Worm (Caenorhabditis elegans) whole organism, midembryonic: ENCODE data around the gene R07E5.4.

Experiments used
- flt-1 ChIP-seq: fragments of 200-800 bp; sonication (Bioruptor generic); IDR thresholded peaks from 2 replicates; pipeline ENCODE4 v1.3.6; 2022; ENCODE audit warnings: missing genetic modification characterization, missing compliant biosample characterization
- ztf-23 ChIP-seq: fragments of 200-800 bp; sonication (Bioruptor generic); IDR thresholded peaks from 2 replicates; pipeline ENCODE4 v1.3.6; 2022; ENCODE audit warnings: missing genetic modification reagents, missing genetic modification characterization, missing compliant biosample characterization

DNA sequence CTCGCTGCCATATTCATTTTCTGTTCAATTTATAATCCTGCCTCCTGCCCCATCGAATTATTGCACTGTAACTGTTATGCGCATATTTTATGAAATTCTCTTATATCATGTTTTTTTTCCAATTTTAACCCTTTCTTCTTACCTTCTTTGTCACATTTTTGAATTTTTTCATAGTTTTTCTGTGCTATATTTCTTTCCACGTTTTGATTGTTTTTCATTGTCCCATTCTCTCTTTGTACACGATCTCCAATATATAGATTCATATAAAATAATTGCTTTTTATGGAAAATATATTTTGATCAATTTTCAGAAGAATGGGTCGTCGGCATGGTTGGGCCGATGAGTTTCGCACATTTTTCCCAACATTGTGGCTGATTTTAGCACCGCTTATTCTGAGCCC is 44.8 kb upstream of the R07E5.4 start, which contains the start of gene B0285.6:
- TF ChIP-seq flt-1 (GFP tag; lab: Robert Waterston, UW), result no peak
- no peak for TF ChIP-seq ztf-23
